Fruit fly (Drosophila melanogaster) whole organism, pupa: Measurements from ENCODE around the gene CG10089.

Experiments used
- CG10348 ChIP-seq: fragments of 200-800 bp; sonication (Bioruptor generic); IDR thresholded peaks from 2 replicates; pipeline ENCODE4 v1.3.6; 2022; ENCODE audit warnings: missing biosample characterization, missing genetic modification characterization
- CG12605 ChIP-seq: fragments of 200-800 bp; sonication (Bioruptor generic); IDR thresholded peaks from 2 replicates; pipeline ENCODE4 v1.3.6; 2022; ENCODE audit warnings: missing biosample characterization, missing genetic modification characterization
- CG13204 ChIP-seq: fragments of 200-800 bp; sonication (Bioruptor generic); optimal IDR thresholded peaks from 2 replicates; lab custom pipeline; 2018; ENCODE audit warnings: missing biosample characterization, mild to moderate bottlenecking, missing genetic modification characterization, moderate library complexity
- CG14655 ChIP-seq: fragments of 200-800 bp; sonication (Bioruptor generic); optimal IDR thresholded peaks from 3 replicates; lab custom pipeline; 2017; ENCODE audit warnings: mild to moderate bottlenecking, missing biosample characterization, missing genetic modification reagents, missing genetic modification characterization
- CG15710 ChIP-seq: fragments of 200-800 bp; sonication (Bioruptor generic); optimal IDR thresholded peaks from 2 replicates; lab custom pipeline; 2018; ENCODE audit warnings: missing biosample characterization, mild to moderate bottlenecking, missing genetic modification characterization, moderate library complexity
- CG17806 ChIP-seq: fragments of 200-800 bp; sonication (Bioruptor generic); optimal IDR thresholded peaks from 2 replicates; lab custom pipeline; 2018; ENCODE audit warnings: missing biosample characterization, mild to moderate bottlenecking, missing genetic modification characterization, moderate library complexity
- CG32121 ChIP-seq: fragments of 200-800 bp; sonication (Bioruptor generic); IDR thresholded peaks from 2 replicates; pipeline ENCODE4 v1.3.6; 2022; ENCODE audit warnings: missing biosample characterization, missing genetic modification characterization
- CG34367 ChIP-seq: fragments of 200-800 bp; sonication (Bioruptor generic); optimal IDR thresholded peaks from 2 replicates; lab custom pipeline; 2018; ENCODE audit warnings: missing biosample characterization, mild to moderate bottlenecking, missing genetic modification characterization
- CG4496 ChIP-seq: fragments of 200-800 bp; sonication (Bioruptor generic); IDR thresholded peaks from 3 replicates; pipeline ENCODE4 v1.3.6; 2022; ENCODE audit warnings: missing biosample characterization, missing genetic modification characterization
- CG8159 ChIP-seq: fragments of 200-800 bp; sonication (Bioruptor generic); optimal IDR thresholded peaks from 3 replicates; lab custom pipeline; 2018; ENCODE audit warnings: missing biosample characterization, mild to moderate bottlenecking, missing genetic modification characterization, moderate library complexity
- CG8301 ChIP-seq: fragments of 200-800 bp; sonication (Bioruptor generic); optimal IDR thresholded peaks from 2 replicates; lab custom pipeline; 2018; ENCODE audit warnings: missing biosample characterization, mild to moderate bottlenecking, missing genetic modification characterization
- CG9948 ChIP-seq: fragments of 200-800 bp; sonication (Bioruptor generic); optimal IDR thresholded peaks from 2 replicates; lab custom pipeline; 2018; ENCODE audit warnings: missing biosample characterization, mild to moderate bottlenecking, missing genetic modification characterization, moderate library complexity
- D1 ChIP-seq: fragments of 200-800 bp; sonication (Bioruptor generic); optimal IDR thresholded peaks from 2 replicates; lab custom pipeline; 2018; ENCODE audit warnings: missing biosample characterization, mild to moderate bottlenecking, missing genetic modification characterization, moderate library complexity
- EcR ChIP-seq: fragments of 200-800 bp; sonication (Bioruptor generic); optimal IDR thresholded peaks from 3 replicates; lab custom pipeline; 2019; ENCODE audit warnings: missing biosample characterization, missing genetic modification characterization, mild to moderate bottlenecking, moderate library complexity, missing genetic modification reagents
- Ets98B ChIP-seq: fragments of 200-800 bp; sonication (Bioruptor generic); IDR thresholded peaks from 2 replicates; pipeline ENCODE4 v1.3.6; 2022; ENCODE audit warnings: missing biosample characterization, missing genetic modification characterization
- Pif1A ChIP-seq: fragments of 200-800 bp; sonication (Bioruptor generic); optimal IDR thresholded peaks from 3 replicates; lab custom pipeline; 2016; ENCODE audit warnings: missing biosample characterization, missing genetic modification characterization
- Pif1B ChIP-seq: fragments of 200-800 bp; sonication (Bioruptor generic); optimal IDR thresholded peaks from 3 replicates; lab custom pipeline; 2016; ENCODE audit warnings: missing biosample characterization, missing genetic modification characterization
- Snoo ChIP-seq: fragments of 200-800 bp; sonication (Bioruptor generic); optimal IDR thresholded peaks from 3 replicates; lab custom pipeline; 2017; ENCODE audit warnings: missing biosample characterization, mild to moderate bottlenecking, missing genetic modification characterization, inconsistent platforms
- fd96Ca ChIP-seq: fragments of 200-800 bp; sonication (Bioruptor generic); IDR thresholded peaks from 3 replicates; pipeline ENCODE4 v1.3.6; 2022; ENCODE audit warnings: missing biosample characterization, missing genetic modification characterization
- gl ChIP-seq: fragments of 200-800 bp; sonication (Bioruptor generic); optimal IDR thresholded peaks from 2 replicates; lab custom pipeline; 2018; ENCODE audit warnings: missing biosample characterization, mild to moderate bottlenecking, missing genetic modification characterization
- rn ChIP-seq: fragments of 200-800 bp; sonication (Bioruptor generic); IDR thresholded peaks from 2 replicates; pipeline ENCODE4 v1.3.6; 2022; ENCODE audit warnings: missing biosample characterization, missing genetic modification characterization

CG10089 gene

dm6 chr3L:13490689-13491348 lies 16.2 kb upstream of the CG10089 start:
- TF ChIP-seq fd96Ca (GFP tag; lab: Robert Waterston, UW) (no peak), CG17806 (tag; lab: Kevin White, UChicago) (no peak), Pif1B (GFP tag; lab: Kevin White, UChicago) (no peak), CG8159 (tag; lab: Kevin White, UChicago) (no peak), CG34367 (tag; lab: Kevin White, UChicago) (no peak), CG8301 (tag; lab: Kevin White, UChicago) (no peak), CG9948 (tag; lab: Kevin White, UChicago) (no peak), CG32121 (GFP tag; lab: Robert Waterston, UW) (no peak), CG14655 (no peak), CG4496 (no peak), D1 (tag; lab: Kevin White, UChicago) (no peak), CG10348 (GFP tag; lab: Robert Waterston, UW) (no peak), CG15710 (tag; lab: Kevin White, UChicago) (no peak), Pif1A (GFP tag; lab: Kevin White, UChicago) (no peak), gl (tag; lab: Kevin White, UChicago) (no peak), Snoo (tag; lab: Kevin White, UChicago) (no peak), CG12605 (GFP tag; lab: Robert Waterston, UW) (no peak)

DNA sequence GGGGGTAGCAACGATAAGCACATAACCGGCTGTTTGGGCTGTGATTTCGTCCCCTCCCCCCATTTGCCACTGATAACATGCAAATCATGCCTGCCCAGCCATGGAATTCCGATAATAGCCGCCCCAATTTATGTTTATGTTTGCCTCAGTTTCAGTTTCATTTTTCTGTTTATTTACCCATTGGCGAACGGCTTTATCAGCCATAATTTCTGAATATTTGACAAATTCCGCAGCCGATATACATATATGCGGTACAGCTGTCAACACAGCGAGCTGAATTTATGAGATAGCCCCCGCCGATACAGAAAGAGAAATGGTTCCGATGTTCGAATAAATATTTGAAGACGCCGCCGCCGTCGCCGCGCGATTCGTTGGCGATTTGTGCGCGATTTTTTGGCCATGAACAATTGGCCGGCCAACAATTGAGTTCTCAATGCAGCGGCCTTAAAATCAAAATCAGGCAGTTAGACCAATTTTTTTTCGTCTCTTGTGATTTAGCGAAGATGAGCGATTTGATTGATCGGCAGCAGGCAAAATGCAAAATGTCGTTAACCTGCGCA lies 14.7 kb upstream of the CG10089 start:
- TF ChIP-seq Pif1A (GFP tag; lab: Kevin White, UChicago) (no peak), fd96Ca (GFP tag; lab: Robert Waterston, UW) (no peak), CG17806 (tag; lab: Kevin White, UChicago) (no peak)
- TF ChIP-seq, all 21 proteins: peak for 0

DNA sequence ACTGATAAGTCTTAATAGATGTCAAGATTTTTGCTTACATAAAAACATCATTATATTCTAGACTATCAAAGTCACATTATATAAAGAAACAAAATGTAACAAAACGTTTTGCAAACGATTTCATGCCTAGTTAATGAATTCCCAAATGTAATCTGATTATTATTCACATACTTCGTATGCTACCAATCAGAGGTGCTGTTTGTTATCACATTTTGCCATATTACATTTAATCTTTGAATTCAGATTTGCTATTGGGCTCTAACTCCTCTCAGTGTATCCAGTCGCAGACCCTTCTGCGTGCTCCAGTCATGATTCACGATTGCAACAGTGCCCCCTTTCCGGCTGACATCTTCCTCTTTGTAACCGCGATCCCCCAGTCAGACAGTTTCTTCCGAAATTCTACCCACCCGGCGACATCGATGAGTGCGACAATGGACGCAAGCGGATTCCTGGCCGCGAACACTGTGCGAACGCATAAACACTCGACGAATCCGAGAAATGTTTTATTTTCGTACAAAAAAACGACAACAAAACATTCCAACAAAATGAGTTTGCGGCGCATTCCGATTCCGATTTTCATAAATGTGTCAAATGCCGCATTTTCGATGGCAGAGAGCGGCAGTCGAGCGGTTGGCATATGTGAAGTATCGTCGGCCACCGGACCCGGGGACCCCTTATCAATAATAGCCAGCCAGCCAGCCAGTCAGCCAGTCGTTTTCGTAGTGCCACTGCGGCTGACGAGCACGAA lies 13.7 kb upstream of the CG10089 start:
- TF ChIP-seq CG10348 (GFP tag; lab: Robert Waterston, UW), result no peak
- TF ChIP-seq Pif1A (GFP tag; lab: Kevin White, UChicago), result peak; percentile 1
- no peak for TF ChIP-seq CG12605 (GFP tag; lab: Robert Waterston, UW)
- peak; percentile 10 for TF ChIP-seq CG8301 (tag; lab: Kevin White, UChicago)
- TF ChIP-seq CG13204, result peak; percentile 7
- peak; percentile 34 for TF ChIP-seq CG14655
- TF ChIP-seq Pif1B (GFP tag; lab: Kevin White, UChicago), result no peak
- TF ChIP-seq fd96Ca (GFP tag; lab: Robert Waterston, UW), result no peak
- peak; percentile 44 for TF ChIP-seq CG8159 (tag; lab: Kevin White, UChicago)
- no peak for TF ChIP-seq gl (tag; lab: Kevin White, UChicago)
- TF ChIP-seq CG9948 (tag; lab: Kevin White, UChicago), result peak; percentile 6
- peak; percentile 26 for TF ChIP-seq CG17806 (tag; lab: Kevin White, UChicago)
- peak; percentile 8; the same call in 1 of the 2 replicates for TF ChIP-seq Ets98B (GFP tag; lab: Robert Waterston, UW)
- TF ChIP-seq D1 (tag; lab: Kevin White, UChicago), result no peak
- TF ChIP-seq Snoo (tag; lab: Kevin White, UChicago), result peak; percentile 50
- no peak for TF ChIP-seq rn
- TF ChIP-seq EcR (GFP tag; lab: Kevin White, UChicago), result peak; percentile 2
- peak; percentile 26; the same call in 1 of the 2 replicates for TF ChIP-seq CG32121 (GFP tag; lab: Robert Waterston, UW)
- peak; percentile 17 for TF ChIP-seq CG15710 (tag; lab: Kevin White, UChicago)
- no peak for TF ChIP-seq CG34367 (tag; lab: Kevin White, UChicago)
- TF ChIP-seq CG4496, result no peak

DNA sequence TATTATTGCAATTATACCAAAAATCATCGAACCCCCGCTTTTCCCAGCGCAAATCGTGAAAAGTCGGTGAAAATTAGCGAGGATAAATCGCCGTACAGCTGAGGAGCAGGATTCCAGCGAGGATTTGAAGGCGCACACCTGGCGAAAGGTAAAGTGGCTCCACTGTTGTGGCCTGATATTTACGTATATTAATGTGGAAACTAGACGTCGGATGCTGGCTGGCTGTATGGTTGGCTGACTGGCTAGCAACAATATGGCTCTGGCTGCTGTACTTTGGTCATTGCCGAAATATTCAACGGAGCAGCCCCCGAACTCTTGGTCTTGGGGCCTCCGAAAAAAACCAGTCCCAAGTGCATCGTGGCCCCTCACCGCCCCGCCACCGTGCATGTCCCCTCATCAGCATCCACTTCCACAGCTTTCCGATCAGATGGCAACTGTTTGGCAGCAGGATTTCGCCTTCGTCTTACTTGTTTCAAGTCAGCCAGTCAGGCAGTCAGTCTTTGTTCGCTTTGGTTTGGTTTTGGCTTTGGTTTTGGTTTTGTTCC lies 12.3 kb upstream of the CG10089 start:
- TF ChIP-seq CG13204 (peak; percentile 5), CG15710 (tag; lab: Kevin White, UChicago) (no peak), CG32121 (GFP tag; lab: Robert Waterston, UW) (peak; percentile 24; the same call in 1 of the 2 replicates), CG8159 (tag; lab: Kevin White, UChicago) (no peak), CG17806 (tag; lab: Kevin White, UChicago) (no peak), Pif1B (GFP tag; lab: Kevin White, UChicago) (no peak), rn (no peak), CG8301 (tag; lab: Kevin White, UChicago) (peak; percentile 5), CG9948 (tag; lab: Kevin White, UChicago) (no peak), CG12605 (GFP tag; lab: Robert Waterston, UW) (no peak), CG34367 (tag; lab: Kevin White, UChicago) (no peak), fd96Ca (GFP tag; lab: Robert Waterston, UW) (no peak), Ets98B (GFP tag; lab: Robert Waterston, UW) (peak; percentile 36; the same call in 1 of the 2 replicates), CG10348 (GFP tag; lab: Robert Waterston, UW) (no peak), gl (tag; lab: Kevin White, UChicago) (no peak), Pif1A (GFP tag; lab: Kevin White, UChicago) (no peak), Snoo (tag; lab: Kevin White, UChicago) (no peak), CG4496 (peak; percentile 62; the same call in 2 of the 3 replicates), EcR (GFP tag; lab: Kevin White, UChicago) (peak; percentile 24), CG14655 (no peak), D1 (tag; lab: Kevin White, UChicago) (no peak)
- TF ChIP-seq, all 21 proteins: peak for 6
